Worm (Caenorhabditis elegans) whole organism, late embryonic: Measurements from ENCODE around the gene pcn-1.

Source experiments
- ama-1 ChIP-seq: fragments of 150-350 bp; optimal IDR thresholded peaks from 2 replicates; lab custom pipeline; 2014
- fkh-10 ChIP-seq: fragments of 150-350 bp; optimal IDR thresholded peaks from 2 replicates; lab custom pipeline; 2014; ENCODE audit warnings: missing biosample characterization, missing genetic modification reagents, missing genetic modification characterization
- lim-6 ChIP-seq: sonication (generic microtip); optimal IDR thresholded peaks from 2 replicates; lab custom pipeline; 2016; ENCODE audit warnings: missing genetic modification characterization, missing compliant biosample characterization
- lin-11 ChIP-seq: fragments of 200-800 bp; sonication (Bioruptor generic); optimal IDR thresholded peaks from 2 replicates; lab custom pipeline; 2018; ENCODE audit warnings: mild to moderate bottlenecking, missing genetic modification characterization, missing compliant biosample characterization
- nhr-11 ChIP-seq: fragments of 150-350 bp; optimal IDR thresholded peaks from 2 replicates; lab custom pipeline; 2014; ENCODE audit warnings: missing biosample characterization, missing genetic modification characterization
- pha-4 ChIP-seq: fragments of 150-350 bp; optimal IDR thresholded peaks from 2 replicates; lab custom pipeline; 2018; ENCODE audit warnings: missing biosample characterization, missing genetic modification reagents, missing genetic modification characterization
- sox-2 ChIP-seq: fragments of 200-800 bp; sonication (Bioruptor generic); IDR thresholded peaks from 2 replicates; pipeline ENCODE4 v1.3.6; 2022; ENCODE audit warnings: missing genetic modification reagents, missing genetic modification characterization, missing compliant biosample characterization
- sox-4 ChIP-seq: sonication (generic microtip); optimal IDR thresholded peaks from 2 replicates; lab custom pipeline; 2017; ENCODE audit warnings: mild to moderate bottlenecking, missing genetic modification characterization, inconsistent platforms, missing compliant biosample characterization

DNA sequence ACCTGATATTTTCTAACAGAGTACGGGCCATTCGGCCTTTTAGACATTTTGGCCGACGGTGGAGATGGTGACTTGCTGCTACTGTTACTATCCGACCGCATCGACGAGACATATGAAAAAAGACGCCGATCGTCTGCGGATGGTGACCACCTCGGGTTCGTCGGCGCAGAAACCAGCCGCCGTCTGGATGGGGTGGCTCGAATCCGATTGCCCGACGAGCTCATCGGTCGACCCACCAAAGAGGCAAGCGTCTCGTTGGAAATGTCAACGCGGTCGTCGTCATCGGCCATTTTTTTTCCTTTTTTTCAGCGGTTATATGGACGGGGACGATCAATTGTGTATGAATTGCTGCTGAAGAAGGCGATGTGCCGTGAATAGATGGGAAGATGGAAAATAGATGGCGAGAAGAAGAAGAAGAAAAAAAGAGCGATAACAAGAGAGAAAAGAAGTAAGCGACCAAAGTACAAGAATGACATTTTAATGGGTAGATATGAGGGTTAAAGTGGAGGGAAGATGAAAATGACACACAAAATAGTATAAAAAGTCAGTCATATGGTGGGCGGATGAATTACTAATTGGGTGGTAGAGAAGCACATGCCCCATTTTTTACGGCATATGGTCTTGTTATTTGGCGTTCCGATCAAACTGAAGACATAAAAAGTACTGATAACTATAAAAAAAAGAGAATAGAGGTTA lies 30.4 kb downstream of the pcn-1 start:
- TF ChIP-seq pha-4 (tag; lab: Kevin White, UChicago) (no peak), sox-4 (tag; lab: Kevin White, UChicago) (no peak), lin-11 (tag; lab: Kevin White, UChicago) (no peak), ama-1 (lab: Kevin White, UChicago) (no peak), nhr-11 (tag; lab: Kevin White, UChicago) (no peak), lim-6 (no peak), sox-2 (GFP tag; lab: Robert Waterston, UW) (no peak), fkh-10 (GFP tag; lab: Kevin White, UChicago) (no peak)
